Worm (Caenorhabditis elegans) whole organism, late embryonic: ENCODE results near the gene C09G5.14.

Experiments
- C08G9.2 ChIP-seq: sonication (generic microtip); optimal IDR thresholded peaks from 2 replicates; lab custom pipeline; 2016; ENCODE audit warnings: mild to moderate bottlenecking, missing genetic modification characterization, moderate library complexity, missing compliant biosample characterization
- C38D4.7 ChIP-seq: fragments of 200-800 bp; sonication (Bioruptor generic); optimal IDR thresholded peaks from 2 replicates; lab custom pipeline; 2018; ENCODE audit warnings: mild to moderate bottlenecking, missing genetic modification characterization, moderate library complexity, missing compliant biosample characterization
- K09A11.1 ChIP-seq: sonication (generic microtip); optimal IDR thresholded peaks from 2 replicates; lab custom pipeline; 2017; ENCODE audit warnings: antibody characterized with exemption, mild to moderate bottlenecking, missing genetic modification characterization, missing compliant biosample characterization; ENCODE audit not compliant: insufficient read depth
- ahr-1 ChIP-seq: sonication (generic microtip); optimal IDR thresholded peaks from 2 replicates; lab custom pipeline; 2016; ENCODE audit warnings: missing genetic modification characterization, missing compliant biosample characterization
- ama-1 ChIP-seq: fragments of 150-350 bp; optimal IDR thresholded peaks from 2 replicates; lab custom pipeline; 2014
- ceh-14 ChIP-seq: sonication (generic microtip); optimal IDR thresholded peaks from 2 replicates; lab custom pipeline; 2016; ENCODE audit warnings: missing genotype, missing genetic modification characterization, missing compliant biosample characterization
- ceh-22 ChIP-seq: sonication (generic microtip); optimal IDR thresholded peaks from 2 replicates; lab custom pipeline; 2017; ENCODE audit warnings: missing biosample characterization, missing genetic modification characterization
- ceh-30 ChIP-seq: fragments of 150-350 bp; optimal IDR thresholded peaks from 2 replicates; lab custom pipeline; 2014; ENCODE audit warnings: missing biosample characterization, missing genetic modification characterization
- ceh-34 ChIP-seq: sonication (generic microtip); optimal IDR thresholded peaks from 2 replicates; lab custom pipeline; 2016; ENCODE audit warnings: mild to moderate bottlenecking, missing genetic modification characterization, missing compliant biosample characterization
- ceh-45 ChIP-seq: fragments of 200-800 bp; sonication (Bioruptor generic); IDR thresholded peaks from 2 replicates; pipeline ENCODE4 v1.3.6; 2022; ENCODE audit warnings: missing genetic modification reagents, missing genetic modification characterization, missing compliant biosample characterization
- ceh-48 ChIP-seq: sonication (generic microtip); optimal IDR thresholded peaks from 2 replicates; lab custom pipeline; 2016; ENCODE audit warnings: missing genetic modification characterization, inconsistent platforms, missing compliant biosample characterization
- ceh-6 ChIP-seq: fragments of 200-800 bp; sonication (Bioruptor generic); optimal IDR thresholded peaks from 2 replicates; lab custom pipeline; 2018; ENCODE audit warnings: mild to moderate bottlenecking, missing genetic modification characterization, missing compliant biosample characterization
- ceh-9 ChIP-seq: sonication (generic microtip); optimal IDR thresholded peaks from 2 replicates; lab custom pipeline; 2016; ENCODE audit warnings: mild to moderate bottlenecking, missing genetic modification characterization, inconsistent platforms, missing compliant biosample characterization
- dmd-4 ChIP-seq: sonication (generic microtip); optimal IDR thresholded peaks from 2 replicates; lab custom pipeline; 2016; ENCODE audit warnings: borderline replicate concordance, missing genetic modification characterization, missing compliant biosample characterization
- dve-1 ChIP-seq: sonication (generic microtip); optimal IDR thresholded peaks from 2 replicates; lab custom pipeline; 2017; ENCODE audit warnings: antibody characterized with exemption, mild to moderate bottlenecking, missing genetic modification characterization, missing compliant biosample characterization
- elt-2 ChIP-seq: sonication (generic microtip); optimal IDR thresholded peaks from 2 replicates; lab custom pipeline; 2016; ENCODE audit warnings: missing genetic modification reagents, missing genetic modification characterization, missing compliant biosample characterization
- elt-4 ChIP-seq: sonication (generic microtip); optimal IDR thresholded peaks from 2 replicates; lab custom pipeline; 2016; ENCODE audit warnings: missing genetic modification characterization, missing compliant biosample characterization
- fax-1 ChIP-seq: sonication (generic microtip); optimal IDR thresholded peaks from 2 replicates; lab custom pipeline; 2016; ENCODE audit warnings: missing genotype, missing genetic modification characterization, missing compliant biosample characterization
- fkh-10 ChIP-seq: fragments of 150-350 bp; optimal IDR thresholded peaks from 2 replicates; lab custom pipeline; 2014; ENCODE audit warnings: missing biosample characterization, missing genetic modification reagents, missing genetic modification characterization
- fkh-6 ChIP-seq: sonication (generic microtip); optimal IDR thresholded peaks from 2 replicates; lab custom pipeline; 2016; ENCODE audit warnings: missing genetic modification characterization, missing compliant biosample characterization
- gmeb-2 ChIP-seq: sonication (generic microtip); optimal IDR thresholded peaks from 2 replicates; lab custom pipeline; 2016; ENCODE audit warnings: missing genetic modification characterization, inconsistent platforms, missing compliant biosample characterization
- hlh-13 ChIP-seq: fragments of 200-800 bp; sonication (Bioruptor generic); optimal IDR thresholded peaks from 2 replicates; lab custom pipeline; 2018; ENCODE audit warnings: mild to moderate bottlenecking, missing genetic modification characterization, missing compliant biosample characterization
- hlh-6 ChIP-seq: sonication (generic microtip); optimal IDR thresholded peaks from 2 replicates; lab custom pipeline; 2016; ENCODE audit warnings: missing genotype, missing genetic modification characterization, missing compliant biosample characterization
- hlh-8 ChIP-seq: sonication (generic microtip); optimal IDR thresholded peaks from 2 replicates; lab custom pipeline; 2016; ENCODE audit warnings: missing genotype, missing genetic modification characterization, missing compliant biosample characterization
- lim-6 ChIP-seq: sonication (generic microtip); optimal IDR thresholded peaks from 2 replicates; lab custom pipeline; 2016; ENCODE audit warnings: missing genetic modification characterization, missing compliant biosample characterization
- lin-11 ChIP-seq: fragments of 200-800 bp; sonication (Bioruptor generic); optimal IDR thresholded peaks from 2 replicates; lab custom pipeline; 2018; ENCODE audit warnings: mild to moderate bottlenecking, missing genetic modification characterization, missing compliant biosample characterization
- mec-3 ChIP-seq: sonication (generic microtip); optimal IDR thresholded peaks from 2 replicates; lab custom pipeline; 2016; ENCODE audit warnings: borderline replicate concordance, missing genetic modification characterization, missing compliant biosample characterization
- nfya-1 ChIP-seq: sonication (generic microtip); optimal IDR thresholded peaks from 2 replicates; lab custom pipeline; 2017; ENCODE audit warnings: missing genetic modification characterization, mild to moderate bottlenecking, missing compliant biosample characterization, antibody characterized with exemption, moderate library complexity
- nhr-11 ChIP-seq: fragments of 150-350 bp; optimal IDR thresholded peaks from 2 replicates; lab custom pipeline; 2014; ENCODE audit warnings: missing biosample characterization, missing genetic modification characterization
- nhr-232 ChIP-seq: sonication (generic microtip); optimal IDR thresholded peaks from 2 replicates; lab custom pipeline; 2016; ENCODE audit warnings: missing genetic modification characterization, missing compliant biosample characterization
- npax-4 ChIP-seq: sonication (generic microtip); optimal IDR thresholded peaks from 2 replicates; lab custom pipeline; 2016; ENCODE audit warnings: missing genetic modification characterization, missing compliant biosample characterization
- odd-2 ChIP-seq: sonication (generic microtip); optimal IDR thresholded peaks from 2 replicates; lab custom pipeline; 2017; ENCODE audit warnings: antibody characterized with exemption, mild to moderate bottlenecking, missing genetic modification characterization, missing compliant biosample characterization
- pag-3 ChIP-seq: sonication (generic microtip); optimal IDR thresholded peaks from 2 replicates; lab custom pipeline; 2016; ENCODE audit warnings: missing compliant biosample characterization, missing genetic modification characterization, borderline replicate concordance
- pat-9 ChIP-seq: fragments of 200-800 bp; sonication (Bioruptor generic); optimal IDR thresholded peaks from 2 replicates; lab custom pipeline; 2018; ENCODE audit warnings: mild to moderate bottlenecking, missing genetic modification characterization, moderate library complexity, missing compliant biosample characterization
- pha-4 ChIP-seq: fragments of 150-350 bp; optimal IDR thresholded peaks from 2 replicates; lab custom pipeline; 2018; ENCODE audit warnings: missing biosample characterization, missing genetic modification reagents, missing genetic modification characterization
- ref-2 ChIP-seq: sonication (generic microtip); optimal IDR thresholded peaks from 2 replicates; lab custom pipeline; 2016; ENCODE audit warnings: missing genetic modification characterization, missing compliant biosample characterization
- sdc-2 ChIP-seq: sonication (generic microtip); optimal IDR thresholded peaks from 2 replicates; lab custom pipeline; 2016; ENCODE audit warnings: missing genotype, missing genetic modification characterization, missing compliant biosample characterization
- sox-2 ChIP-seq: fragments of 200-800 bp; sonication (Bioruptor generic); IDR thresholded peaks from 2 replicates; pipeline ENCODE4 v1.3.6; 2022; ENCODE audit warnings: missing genetic modification reagents, missing genetic modification characterization, missing compliant biosample characterization
- syd-9 ChIP-seq: sonication (generic microtip); optimal IDR thresholded peaks from 2 replicates; lab custom pipeline; 2016; ENCODE audit warnings: mild to moderate bottlenecking, missing genetic modification characterization, moderate library complexity, missing compliant biosample characterization
- tbx-2 ChIP-seq: sonication (generic microtip); optimal IDR thresholded peaks from 2 replicates; lab custom pipeline; 2016; ENCODE audit warnings: missing genetic modification characterization, missing compliant biosample characterization
- tbx-7 ChIP-seq: sonication (generic microtip); optimal IDR thresholded peaks from 2 replicates; lab custom pipeline; 2016; ENCODE audit warnings: missing genotype, missing genetic modification characterization, missing compliant biosample characterization
- unc-42 ChIP-seq: sonication (generic microtip); optimal IDR thresholded peaks from 2 replicates; lab custom pipeline; 2016; ENCODE audit warnings: missing genotype, missing genetic modification characterization, missing compliant biosample characterization

The C09G5.14 gene

DNA sequence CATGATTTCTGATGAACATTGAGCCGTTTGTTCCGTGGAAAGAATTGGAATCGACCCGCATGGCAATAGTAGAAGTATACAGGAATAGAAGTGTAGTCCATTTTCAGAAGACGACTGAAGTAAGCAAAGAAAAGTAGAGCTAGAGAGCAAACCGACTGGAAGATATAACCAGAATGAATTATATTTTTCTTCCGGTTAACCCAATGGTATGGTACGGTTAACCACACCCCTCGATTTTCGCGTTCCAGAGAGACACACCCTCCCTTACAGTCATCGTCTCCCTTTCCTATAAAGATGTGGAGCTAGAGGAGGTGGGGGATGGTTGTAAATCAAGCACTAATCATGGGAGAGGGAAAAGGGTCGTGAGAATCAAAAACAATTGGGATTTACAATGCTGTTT lies at the start of gene C09G5.14:
TSS of gene C09G5.14 (minus strand) at position 101 of the 400 bp plus-strand sequence.
- TF ChIP-seq sdc-2 (no peak), sox-2 (GFP tag; lab: Robert Waterston, UW) (no peak), dve-1 (tag; lab: Kevin White, UChicago) (no peak), ceh-14 (tag; lab: Kevin White, UChicago) (no peak), nhr-11 (tag; lab: Kevin White, UChicago) (no peak), mec-3 (tag; lab: Kevin White, UChicago) (no peak), nfya-1 (tag; lab: Kevin White, UChicago) (no peak), C08G9.2 (no peak), odd-2 (tag; lab: Kevin White, UChicago) (no peak)

DNA sequence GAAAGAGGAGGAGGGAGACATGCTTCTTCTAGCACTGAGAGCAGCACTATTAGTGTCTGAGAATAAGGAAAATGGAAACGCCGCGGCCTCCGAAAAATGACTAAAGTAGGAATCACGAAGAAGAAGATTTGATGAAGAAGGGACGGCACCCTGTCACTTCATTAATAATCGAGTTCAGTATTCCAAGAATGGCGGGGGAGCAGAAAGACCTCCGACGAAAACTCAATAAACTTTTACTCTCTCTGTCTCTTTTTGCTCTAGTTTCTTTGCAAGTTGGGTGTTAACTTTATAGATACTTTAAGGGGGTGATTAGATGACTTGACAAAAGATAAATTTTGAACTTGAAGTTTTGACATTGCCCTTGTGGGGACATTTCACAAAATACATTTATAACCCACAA lies 46.3 kb upstream of the C09G5.14 start:
- TF ChIP-seq ceh-22 (tag; lab: Kevin White, UChicago) (no peak), fkh-6 (tag; lab: Kevin White, UChicago) (no peak), nfya-1 (tag; lab: Kevin White, UChicago) (no peak), unc-42 (tag; lab: Kevin White, UChicago) (peak; percentile 67)

DNA sequence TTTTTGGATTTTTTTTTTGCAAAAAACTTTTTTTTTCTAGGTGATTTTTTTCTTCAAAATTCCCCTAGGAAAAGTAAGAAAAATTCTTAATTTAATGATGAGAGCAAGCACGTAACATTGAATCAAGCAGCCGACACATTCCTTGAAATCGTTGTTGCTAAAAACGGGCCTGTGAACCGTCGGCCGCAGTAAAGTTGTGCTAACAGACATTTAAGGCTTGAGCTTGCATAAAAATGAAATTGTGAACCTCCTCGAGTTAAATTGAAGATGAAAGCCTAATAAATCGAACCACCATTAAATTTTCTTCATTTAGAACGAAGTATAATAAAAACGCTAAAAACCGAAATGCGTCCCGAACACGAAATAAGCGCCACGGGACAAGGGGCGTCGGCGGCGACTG lies 45.0 kb upstream of the C09G5.14 start:
- TF ChIP-seq ceh-34 (tag; lab: Kevin White, UChicago) (no peak), pha-4 (tag; lab: Kevin White, UChicago) (no peak), hlh-13 (no peak), lin-11 (tag; lab: Kevin White, UChicago) (no peak), fkh-10 (GFP tag; lab: Kevin White, UChicago) (no peak), K09A11.1 (tag; lab: Kevin White, UChicago) (no peak), ama-1 (no peak), tbx-7 (tag; lab: Kevin White, UChicago) (no peak), ceh-14 (tag; lab: Kevin White, UChicago) (no peak), lim-6 (tag; lab: Kevin White, UChicago) (no peak)

DNA sequence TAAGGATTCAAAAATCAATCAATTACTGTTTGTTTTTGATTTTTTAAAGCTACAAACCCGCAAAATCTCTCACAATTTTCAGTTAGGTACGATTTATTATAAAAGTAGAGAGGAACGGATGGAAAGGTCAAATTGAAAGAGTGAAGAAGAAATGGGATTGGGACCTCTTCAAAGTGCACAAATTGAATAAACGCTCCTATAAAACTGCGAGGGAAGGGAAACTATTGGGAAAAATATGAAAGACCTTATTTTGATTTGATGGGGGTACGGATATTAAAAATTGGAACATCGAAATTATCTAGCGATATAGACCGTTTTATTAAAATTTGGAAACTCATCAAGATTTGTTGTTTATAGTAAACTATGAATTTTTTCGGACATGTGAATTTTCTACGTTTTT lies 43.8 kb upstream of the C09G5.14 start:
- TF ChIP-seq hlh-8 (tag; lab: Kevin White, UChicago) (no peak), ceh-48 (tag; lab: Kevin White, UChicago) (no peak), unc-42 (tag; lab: Kevin White, UChicago) (peak; percentile 55), C38D4.7 (GFP tag; lab: Kevin White, UChicago) (no peak), fax-1 (tag; lab: Kevin White, UChicago) (no peak), elt-4 (no peak)
- TF ChIP-seq, all 69 proteins: peak for 1

DNA sequence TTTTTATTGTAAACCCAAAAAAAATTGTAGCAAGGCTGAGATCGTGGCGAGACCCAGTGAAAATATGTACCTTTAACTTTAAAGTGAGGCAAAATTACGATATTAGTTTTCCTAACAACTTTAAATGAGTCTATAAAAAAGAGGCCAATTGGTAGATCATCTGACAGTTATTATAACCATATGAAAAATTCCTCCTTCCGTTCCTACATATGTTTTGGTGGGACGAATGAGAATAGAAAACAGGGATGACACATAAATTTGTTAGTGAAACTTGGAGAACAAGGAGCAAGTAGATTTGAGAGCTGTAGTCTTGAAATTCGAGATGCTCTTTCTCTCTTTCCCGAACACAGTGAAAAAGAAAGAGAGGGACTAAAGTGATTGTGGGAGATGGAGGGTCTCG lies 42.3 kb upstream of the C09G5.14 start:
- TF ChIP-seq ceh-34 (tag; lab: Kevin White, UChicago) (peak; percentile 57), hlh-13 (no peak)

DNA sequence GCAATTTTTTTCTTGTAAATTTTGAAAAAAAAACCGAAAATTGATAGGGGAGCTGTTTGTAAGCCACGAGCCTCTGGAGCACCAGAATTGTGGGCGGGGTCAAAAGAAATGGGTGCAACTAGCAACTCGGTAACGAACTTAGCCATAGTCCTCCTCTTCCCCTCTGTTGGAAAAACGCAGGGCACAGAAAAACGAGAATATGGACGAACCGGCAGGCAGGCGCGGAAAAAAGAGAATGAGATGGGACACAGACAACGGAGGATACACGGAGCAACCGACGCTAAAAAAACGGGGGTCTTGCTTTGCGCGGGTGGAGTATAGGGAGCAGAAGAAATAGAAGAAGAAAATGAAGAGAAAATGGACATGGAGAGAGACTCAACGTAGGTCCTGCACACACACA lies 38.7 kb upstream of the C09G5.14 start:
- TF ChIP-seq gmeb-2 (no peak), ceh-45 (GFP tag; lab: Robert Waterston, UW) (no peak), tbx-2 (peak; percentile 3), hlh-6 (tag; lab: Kevin White, UChicago) (no peak), unc-42 (tag; lab: Kevin White, UChicago) (peak; percentile 82), syd-9 (tag; lab: Kevin White, UChicago) (no peak), fkh-6 (tag; lab: Kevin White, UChicago) (peak; percentile 6), elt-2 (tag; lab: Kevin White, UChicago) (no peak), nhr-232 (tag; lab: Kevin White, UChicago) (no peak), ceh-34 (tag; lab: Kevin White, UChicago) (peak; percentile 19), dmd-4 (no peak), ceh-48 (tag; lab: Kevin White, UChicago) (no peak), nhr-11 (tag; lab: Kevin White, UChicago) (no peak), nfya-1 (tag; lab: Kevin White, UChicago) (no peak), ceh-30 (no peak), pag-3 (tag; lab: Kevin White, UChicago) (no peak), npax-4 (tag; lab: Kevin White, UChicago) (no peak), ceh-6 (no peak), ahr-1 (tag; lab: Kevin White, UChicago) (no peak), ceh-14 (tag; lab: Kevin White, UChicago) (no peak), ceh-9 (tag; lab: Kevin White, UChicago) (no peak), ceh-22 (tag; lab: Kevin White, UChicago) (no peak), pat-9 (tag; lab: Kevin White, UChicago) (no peak), ref-2 (tag; lab: Kevin White, UChicago) (no peak)
